Worm (Caenorhabditis elegans) whole organism, L4 larva: ENCODE data around the gene F26F2.3.

Source experiments
- aly-2 ChIP-seq: sonication (generic microtip); optimal IDR thresholded peaks from 2 replicates; lab custom pipeline; 2018; ENCODE audit warnings: missing biosample characterization, missing genetic modification characterization
- snpc-4 ChIP-seq: fragments of 150-350 bp; optimal IDR thresholded peaks from 2 replicates; lab custom pipeline; 2014; ENCODE audit warnings: missing biosample characterization, missing genetic modification characterization
- unc-130 ChIP-seq: sonication (generic microtip); optimal IDR thresholded peaks from 2 replicates; lab custom pipeline; 2016; ENCODE audit warnings: missing genetic modification reagents, missing genetic modification characterization, missing compliant biosample characterization
- ztf-11 ChIP-seq: fragments of 150-350 bp; optimal IDR thresholded peaks from 2 replicates; lab custom pipeline; 2014; ENCODE audit warnings: missing biosample characterization, missing genetic modification characterization

DNA sequence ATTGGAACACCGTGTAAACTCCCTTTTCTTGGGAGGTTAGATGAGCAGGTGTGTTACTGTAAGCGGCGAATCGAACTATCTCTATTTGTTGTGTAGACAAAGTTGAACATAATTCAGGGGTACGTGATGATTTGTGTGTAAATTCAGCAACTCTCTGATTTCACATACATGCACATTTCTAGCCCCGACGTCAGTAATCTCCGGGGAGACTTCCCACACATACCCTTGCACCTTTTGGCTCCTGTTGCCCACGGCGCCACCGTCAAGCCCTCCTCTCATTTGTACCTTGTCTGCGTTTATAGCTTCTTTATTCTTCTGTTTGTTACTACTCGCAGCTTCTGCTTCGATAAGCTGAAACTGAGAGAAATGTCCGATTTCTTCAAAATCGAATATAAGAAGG is 47.4 kb downstream of the F26F2.3 start, which contains the start of gene Y38H6C.25:
- no peak for TF ChIP-seq ztf-11 (tag; lab: Kevin White, UChicago)
- no peak for TF ChIP-seq snpc-4 (tag; lab: Kevin White, UChicago)
- TF ChIP-seq aly-2 = no peak
- no peak for TF ChIP-seq unc-130 (GFP tag; lab: Kevin White, UChicago)
